Fruit fly (Drosophila melanogaster) Kc167 (cell line): ENCODE results near the gene CG15544.

Source experiments
- Sin3A ChIP-seq: fragments of >200 bp; optimal IDR thresholded peaks from 2 replicates; lab custom pipeline; 2018; ENCODE audit warnings: missing external identifiers
- h ChIP-seq: fragments of >200 bp; optimal IDR thresholded peaks from 3 replicates; lab custom pipeline; 2018; ENCODE audit warnings: missing external identifiers
- insv ChIP-seq: fragments of >200 bp; optimal IDR thresholded peaks from 3 replicates; lab custom pipeline; 2018; ENCODE audit warnings: missing external identifiers
- ttk ChIP-seq: sonication (Bioruptor generic); optimal IDR thresholded peaks from 2 replicates; lab custom pipeline; 2017; ENCODE audit warnings: missing external identifiers

- TF ChIP-seq ttk (lab: Kevin White, UChicago) (no peak), Sin3A (lab: Kevin White, UChicago) (no peak), h (lab: Kevin White, UChicago) (no peak), insv (lab: Kevin White, UChicago) (no peak)
Observed at dm6 chr3R:30849473-30850145, 22.0 kb downstream of the CG15544 start.
